Worm (Caenorhabditis elegans): ENCODE measurements around the gene pdi-2.

DNA sequence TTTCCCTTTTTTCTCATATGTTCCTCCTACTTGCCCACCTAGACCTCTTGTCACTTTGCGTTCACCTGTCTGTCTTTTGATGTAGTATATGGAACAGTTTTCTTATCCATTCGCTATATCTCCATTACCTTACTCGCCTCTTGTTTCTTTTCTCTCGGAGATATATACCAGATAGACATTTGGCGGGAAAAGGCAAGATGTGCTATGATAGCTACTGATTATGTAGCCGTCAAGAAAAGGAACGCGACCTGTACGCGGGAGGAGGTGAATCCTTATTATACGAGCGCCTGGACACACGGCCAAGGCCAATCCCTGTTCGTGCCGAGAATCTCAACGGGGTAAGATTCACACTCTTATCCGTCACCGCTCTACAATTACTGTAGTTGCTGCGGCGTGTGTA, 29.1 kb downstream of the pdi-2 start:
- TF ChIP-seq blmp-1 (tag; optimal IDR thresholded peaks at IDR 0.05) (no peak), ces-1 (GFP tag; optimal IDR thresholded peaks at IDR 0.05) (no peak), snpc-4 (tag; optimal IDR thresholded peaks at IDR 0.05) (no peak), pha-4 (tag; optimal IDR thresholded peaks at IDR 0.05) (no peak), nhr-12 (tag; optimal IDR thresholded peaks at IDR 0.05) (no peak), sptf-1 (tag; optimal IDR thresholded peaks at IDR 0.05) (no peak), ztf-11 (tag; optimal IDR thresholded peaks at IDR 0.05) (no peak), unc-39 (tag; optimal IDR thresholded peaks at IDR 0.05) (no peak)

Measured in whole organism, mixed stage, embryonic.